Fruit fly (Drosophila melanogaster) whole organism: ENCODE results near the gene CG3726.
"Not testable (repeated sequence)": the region's sequence is repeated elsewhere in the genome, so short reads cannot be mapped to it uniquely, and the experiment has no call there.

Experiments used
- CG8478 ChIP-seq: fragments of >200 bp; optimal IDR thresholded peaks from 2 replicates; lab custom pipeline; 2018; ENCODE audit warnings: inconsistent platforms
- EcR ChIP-seq, 2 experiments: fragments of >200 bp; optimal IDR thresholded peaks; 2 replicates each; lab custom pipeline; 2017; ENCODE audit warnings: missing biosample characterization in 2 of 2, missing genetic modification characterization in 2 of 2, missing genetic modification reagents in 2 of 2
- psq ChIP-seq: fragments of >200 bp; optimal IDR thresholded peaks from 2 replicates; lab custom pipeline; 2017
- usp ChIP-seq: fragments of >200 bp; optimal IDR thresholded peaks from 2 replicates; lab custom pipeline; 2017; ENCODE audit warnings: missing biosample characterization, missing genetic modification characterization, mixed read lengths

DNA sequence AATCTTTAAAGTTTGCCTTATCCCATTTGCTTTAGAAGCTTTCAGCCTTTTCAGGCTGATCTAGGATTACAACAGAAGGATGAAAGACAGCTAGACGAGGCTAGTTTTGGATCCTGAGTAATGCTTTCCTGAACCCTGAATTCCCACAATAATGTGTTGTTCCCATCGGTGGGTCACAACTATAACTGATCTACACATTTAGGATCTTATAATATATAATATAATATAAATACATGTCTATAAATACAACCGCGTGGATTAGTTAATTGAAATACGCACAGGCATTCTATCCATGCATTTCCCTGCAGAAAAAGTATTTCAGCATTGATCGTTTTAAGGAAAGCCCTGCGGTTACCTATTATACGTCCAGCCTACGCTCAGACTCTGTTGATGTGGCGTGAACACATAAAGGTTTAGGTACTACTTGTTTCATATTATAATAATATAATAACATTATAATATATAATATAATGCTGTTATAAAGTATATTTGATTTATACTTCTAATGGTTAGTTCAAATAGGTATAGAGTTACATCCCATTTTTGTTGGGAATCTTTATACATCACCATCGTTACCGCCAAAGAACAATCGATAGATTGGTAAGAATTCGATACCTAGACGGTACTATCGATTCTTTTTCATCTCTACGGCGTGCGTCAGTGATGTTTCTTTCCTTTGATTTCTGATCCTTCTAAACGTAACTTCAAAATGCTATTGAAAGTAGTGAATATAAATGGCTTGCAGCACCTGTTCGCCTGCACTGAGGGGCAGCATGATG is 28.3 kb downstream of the CG3726 start, which contains the start of gene CG32756:
- TF ChIP-seq psq; CG8478 (lab: Kevin White, UChicago); usp (GFP tag; lab: Kevin White, UChicago); EcR (GFP tag; optimal IDR thresholded peaks at IDR 0.05; lab: Kevin White, UChicago): not testable (repeated sequence)
